Fruit fly (Drosophila melanogaster) whole organism, prepupa: Measurements from ENCODE around the gene CG33796.

Experiments used
- CG10631 ChIP-seq: fragments of 200-800 bp; sonication (Bioruptor generic); optimal IDR thresholded peaks from 2 replicates; lab custom pipeline; 2016; ENCODE audit warnings: missing biosample characterization, missing genetic modification characterization
- CG10669 ChIP-seq: fragments of 200-800 bp; sonication (Bioruptor generic); optimal IDR thresholded peaks from 3 replicates; lab custom pipeline; 2018; ENCODE audit warnings: missing biosample characterization, mild to moderate bottlenecking, missing genetic modification characterization, moderate library complexity
- CG11294 ChIP-seq: fragments of 200-800 bp; sonication (Bioruptor generic); IDR thresholded peaks from 2 replicates; pipeline ENCODE4 v1.3.6; 2022; ENCODE audit warnings: missing biosample characterization, missing genetic modification characterization
- CG11762 ChIP-seq: fragments of 200-800 bp; sonication (Bioruptor generic); optimal IDR thresholded peaks from 3 replicates; lab custom pipeline; 2016; ENCODE audit warnings: missing biosample characterization, missing genetic modification characterization; ENCODE audit not compliant: insufficient read depth
- CG15336 ChIP-seq: fragments of 200-800 bp; sonication (Bioruptor generic); IDR thresholded peaks from 2 replicates; pipeline ENCODE4 v1.3.6; 2022; ENCODE audit warnings: missing biosample characterization, missing genetic modification characterization
- CG1621 ChIP-seq: fragments of 200-800 bp; sonication (Bioruptor generic); optimal IDR thresholded peaks from 3 replicates; lab custom pipeline; 2018; ENCODE audit warnings: missing biosample characterization, mild to moderate bottlenecking, missing genetic modification characterization
- CG16779 ChIP-seq: fragments of 200-800 bp; sonication (Bioruptor generic); optimal IDR thresholded peaks from 3 replicates; lab custom pipeline; 2017; ENCODE audit warnings: missing biosample characterization, mild to moderate bottlenecking, missing genetic modification characterization
- CG31627 ChIP-seq: fragments of 200-800 bp; sonication (Bioruptor generic); optimal IDR thresholded peaks from 3 replicates; lab custom pipeline; 2016; ENCODE audit warnings: missing biosample characterization, missing genetic modification characterization
- CG32006 ChIP-seq: fragments of 200-800 bp; sonication (Bioruptor generic); optimal IDR thresholded peaks from 3 replicates; lab custom pipeline; 2017; ENCODE audit warnings: missing biosample characterization, mild to moderate bottlenecking, missing genetic modification characterization
- CG34406 ChIP-seq: fragments of 200-800 bp; sonication (Bioruptor generic); optimal IDR thresholded peaks from 3 replicates; lab custom pipeline; 2016; ENCODE audit warnings: missing biosample characterization, missing genetic modification characterization
- CG6163 ChIP-seq: fragments of 200-800 bp; sonication (Bioruptor generic); IDR thresholded peaks from 3 replicates; pipeline ENCODE4 v1.3.6; 2022; ENCODE audit warnings: missing biosample characterization, missing genetic modification characterization
- CG6808 ChIP-seq: fragments of 200-800 bp; sonication (Bioruptor generic); optimal IDR thresholded peaks from 3 replicates; lab custom pipeline; 2017; ENCODE audit warnings: missing biosample characterization, missing genetic modification characterization, mild to moderate bottlenecking, moderate library complexity, missing genetic modification reagents
- CG7368 ChIP-seq: fragments of 200-800 bp; sonication (Bioruptor generic); optimal IDR thresholded peaks from 3 replicates; lab custom pipeline; 2016; ENCODE audit warnings: missing biosample characterization, missing genetic modification characterization
- CG9139 ChIP-seq: fragments of 200-800 bp; sonication (Bioruptor generic); optimal IDR thresholded peaks from 3 replicates; lab custom pipeline; 2017; ENCODE audit warnings: missing biosample characterization, mild to moderate bottlenecking, missing genetic modification characterization
- Eip78C ChIP-seq: fragments of 200-800 bp; sonication (Bioruptor generic); peaks from one replicate; lab custom pipeline; 2016; ENCODE audit warnings: missing biosample characterization, missing genetic modification characterization
- Eip93F ChIP-seq: fragments of 200-800 bp; sonication (Bioruptor generic); optimal IDR thresholded peaks from 2 replicates; lab custom pipeline; 2016; ENCODE audit warnings: missing biosample characterization, mild to moderate bottlenecking, missing genetic modification characterization
- Ets21C ChIP-seq: fragments of 200-800 bp; sonication (Bioruptor generic); optimal IDR thresholded peaks from 3 replicates; lab custom pipeline; 2016; ENCODE audit warnings: missing biosample characterization, missing genetic modification characterization
- Ets96B ChIP-seq: fragments of 200-800 bp; optimal IDR thresholded peaks from 2 replicates; lab custom pipeline; 2019; ENCODE audit warnings: missing biosample characterization, mild to moderate bottlenecking, missing genetic modification characterization, moderate library complexity
- Gug ChIP-seq: fragments of 200-800 bp; sonication (Bioruptor generic); IDR thresholded peaks from 2 replicates; pipeline ENCODE4 v1.3.6; 2022; ENCODE audit warnings: missing biosample characterization, missing genetic modification characterization
- Hr38 ChIP-seq: sonication (Bioruptor generic); optimal IDR thresholded peaks from 2 replicates; lab custom pipeline; 2016; ENCODE audit warnings: missing biosample characterization, missing genetic modification characterization
- Hr39 ChIP-seq: fragments of 200-800 bp; sonication (Bioruptor generic); optimal IDR thresholded peaks from 2 replicates; lab custom pipeline; 2016; ENCODE audit warnings: missing biosample characterization, missing genetic modification characterization
- Hr4 ChIP-seq: fragments of 200-800 bp; sonication (Bioruptor generic); optimal IDR thresholded peaks from 3 replicates; lab custom pipeline; 2016; ENCODE audit warnings: missing biosample characterization, missing genetic modification characterization
- Lpt ChIP-seq: fragments of 200-800 bp; sonication (Bioruptor generic); optimal IDR thresholded peaks from 3 replicates; lab custom pipeline; 2016; ENCODE audit warnings: missing biosample characterization, missing genetic modification characterization
- Met ChIP-seq: fragments of 200-800 bp; sonication (Bioruptor generic); optimal IDR thresholded peaks from 3 replicates; lab custom pipeline; 2016; ENCODE audit warnings: missing biosample characterization, missing genetic modification characterization
- OdsH ChIP-seq: fragments of 200-800 bp; sonication (Bioruptor generic); optimal IDR thresholded peaks from 3 replicates; lab custom pipeline; 2016; ENCODE audit warnings: missing biosample characterization, missing genetic modification characterization
- Smox ChIP-seq: fragments of 200-800 bp; sonication (Bioruptor generic); optimal IDR thresholded peaks from 3 replicates; lab custom pipeline; 2016; ENCODE audit warnings: missing biosample characterization, missing genetic modification characterization
- Sox102F ChIP-seq: fragments of 200-800 bp; sonication (Bioruptor generic); optimal IDR thresholded peaks from 2 replicates; lab custom pipeline; 2016; ENCODE audit warnings: missing biosample characterization, mild to moderate bottlenecking, missing genetic modification characterization
- Sox14 ChIP-seq: fragments of 200-800 bp; sonication (Bioruptor generic); optimal IDR thresholded peaks from 3 replicates; lab custom pipeline; 2016; ENCODE audit warnings: missing biosample characterization, missing genetic modification characterization
- Sox15 ChIP-seq: fragments of 200-800 bp; sonication (Bioruptor generic); optimal IDR thresholded peaks from 3 replicates; lab custom pipeline; 2016; ENCODE audit warnings: missing biosample characterization, missing genetic modification characterization
- acj6 ChIP-seq: fragments of 200-800 bp; sonication (Bioruptor generic); optimal IDR thresholded peaks from 3 replicates; lab custom pipeline; 2016; ENCODE audit warnings: missing biosample characterization, missing genetic modification characterization
- dac ChIP-seq: fragments of 200-800 bp; sonication (Bioruptor generic); optimal IDR thresholded peaks from 2 replicates; lab custom pipeline; 2017; ENCODE audit warnings: missing biosample characterization, mild to moderate bottlenecking, missing genetic modification characterization
- eg ChIP-seq: fragments of 200-800 bp; sonication (Bioruptor generic); IDR thresholded peaks from 3 replicates; pipeline ENCODE4 v1.3.6; 2022; ENCODE audit warnings: missing biosample characterization, missing genetic modification characterization
- esn ChIP-seq: fragments of 200-800 bp; sonication (Bioruptor generic); optimal IDR thresholded peaks from 2 replicates; lab custom pipeline; 2016; ENCODE audit warnings: missing biosample characterization, mild to moderate bottlenecking, missing genetic modification characterization, moderate library complexity
- fd59A ChIP-seq: fragments of 200-800 bp; sonication (Bioruptor generic); optimal IDR thresholded peaks from 2 replicates; lab custom pipeline; 2017; ENCODE audit warnings: missing biosample characterization, mild to moderate bottlenecking, missing genetic modification characterization, missing genetic modification reagents
- fd85E ChIP-seq: fragments of 200-800 bp; sonication (Bioruptor generic); optimal IDR thresholded peaks from 3 replicates; lab custom pipeline; 2016; ENCODE audit warnings: missing biosample characterization, missing genetic modification characterization
- fkh ChIP-seq: fragments of 200-800 bp; sonication (Bioruptor generic); optimal IDR thresholded peaks from 3 replicates; lab custom pipeline; 2017; ENCODE audit warnings: missing biosample characterization, mild to moderate bottlenecking, missing genetic modification characterization, moderate library complexity
- lz ChIP-seq: fragments of 200-800 bp; sonication (Bioruptor generic); optimal IDR thresholded peaks from 3 replicates; lab custom pipeline; 2016; ENCODE audit warnings: missing biosample characterization, missing genetic modification characterization
- net ChIP-seq: fragments of 200-800 bp; sonication (Bioruptor generic); optimal IDR thresholded peaks from 3 replicates; lab custom pipeline; 2016; ENCODE audit warnings: missing biosample characterization, missing genetic modification characterization
- pdm3 ChIP-seq: fragments of 200-800 bp; sonication (Bioruptor generic); optimal IDR thresholded peaks from 3 replicates; lab custom pipeline; 2016; ENCODE audit warnings: missing biosample characterization, missing genetic modification characterization
- salr ChIP-seq, 2 experiments: fragments of 200-800 bp; sonication (Bioruptor generic); optimal IDR thresholded peaks; 3 replicates each; lab custom pipeline; 2016 to 2018; ENCODE audit warnings: missing biosample characterization in 2 of 2, missing genetic modification characterization in 2 of 2, mild to moderate bottlenecking in 1 of 2
- spab ChIP-seq: fragments of 200-800 bp; sonication (Bioruptor generic); optimal IDR thresholded peaks from 2 replicates; lab custom pipeline; 2017; ENCODE audit warnings: missing biosample characterization, mild to moderate bottlenecking, missing genetic modification characterization, missing genetic modification reagents
- ss ChIP-seq, 2 experiments: fragments of 200-800 bp; sonication (Bioruptor generic); optimal IDR thresholded peaks; 2 replicates in 1 of 2; 3 replicates in 1 of 2; lab custom pipeline; 2017 to 2018; ENCODE audit warnings: mild to moderate bottlenecking in 2 of 2, missing biosample characterization in 2 of 2, missing genetic modification characterization in 2 of 2, moderate library complexity in 1 of 2
- svp ChIP-seq: fragments of 200-800 bp; sonication (Bioruptor generic); peaks from one replicate; lab custom pipeline; 2016; ENCODE audit warnings: missing biosample characterization, missing genetic modification characterization
- topi ChIP-seq: fragments of 200-800 bp; sonication (Bioruptor generic); optimal IDR thresholded peaks from 3 replicates; lab custom pipeline; 2016; ENCODE audit warnings: missing biosample characterization, missing genetic modification characterization
- vri ChIP-seq: fragments of 200-800 bp; sonication (Bioruptor generic); optimal IDR thresholded peaks from 3 replicates; lab custom pipeline; 2016; ENCODE audit warnings: missing biosample characterization, mild to moderate bottlenecking, missing genetic modification characterization

CG33796 gene

dm6 chr3L:16150850-16151515, 18.9 kb downstream of the CG33796 start:
- TF ChIP-seq Ets96B (tag; lab: Kevin White, UChicago), result no peak
- no peak for TF ChIP-seq ss (GFP tag; optimal IDR thresholded peaks at IDR 0.05; lab: Kevin White, UChicago)
- no peak for TF ChIP-seq CG11762
- peak; percentile 15 for TF ChIP-seq Sox102F (GFP tag; lab: Kevin White, UChicago)
- peak; percentile 18 for TF ChIP-seq esn (GFP tag; lab: Kevin White, UChicago)
- peak; percentile 8 for TF ChIP-seq topi (GFP tag; lab: Kevin White, UChicago)
- TF ChIP-seq vri (GFP tag; lab: Kevin White, UChicago), result peak; percentile 6
- TF ChIP-seq Eip93F (GFP tag; lab: Kevin White, UChicago), result peak; percentile 20
- no peak for TF ChIP-seq CG34406 (GFP tag; lab: Kevin White, UChicago)
- TF ChIP-seq CG16779 (tag; lab: Kevin White, UChicago), result no peak
- TF ChIP-seq Eip78C, result peak; percentile 72
- TF ChIP-seq Met, result peak; percentile 21
- peak; percentile 71 for TF ChIP-seq svp
- peak; percentile 43 for TF ChIP-seq Sox14 (GFP tag; lab: Kevin White, UChicago)
- no peak for TF ChIP-seq CG15336 (GFP tag; lab: Robert Waterston, UW)

DNA sequence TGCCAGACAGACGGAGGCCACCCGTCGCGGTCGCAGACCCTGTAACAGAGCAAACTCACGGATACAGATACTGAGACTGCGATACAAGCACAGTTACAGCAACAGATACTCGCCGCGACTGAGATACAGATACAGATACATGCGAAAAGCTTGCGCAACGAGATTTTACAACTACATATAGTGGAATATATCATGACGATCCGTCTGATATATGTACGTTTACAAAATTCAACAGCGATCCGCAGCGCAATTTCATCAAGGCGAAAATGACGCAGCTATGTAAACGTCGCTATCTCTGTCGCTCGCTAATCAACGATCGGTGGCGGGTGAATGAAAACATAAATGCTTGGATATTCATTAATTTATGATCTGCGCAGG, 19.8 kb downstream of the CG33796 start:
- TF ChIP-seq Ets21C (GFP tag; lab: Kevin White, UChicago), result no peak
- TF ChIP-seq Eip78C, result peak; percentile 15
- peak; percentile 57 for TF ChIP-seq vri (GFP tag; lab: Kevin White, UChicago)
- TF ChIP-seq dac (GFP tag; lab: Kevin White, UChicago), result no peak
- no peak for TF ChIP-seq CG10669 (GFP tag; lab: Kevin White, UChicago)
- TF ChIP-seq CG6163 (GFP tag; lab: Robert Waterston, UW), result 0 out of 3 replicates have a peak, but pooled peaks have one; percentile 33
- TF ChIP-seq CG9139 (GFP tag; lab: Kevin White, UChicago), result no peak
- TF ChIP-seq CG6808 (GFP tag; lab: Kevin White, UChicago), result no peak
- no peak for TF ChIP-seq CG7368 (GFP tag; lab: Kevin White, UChicago)
- no peak for TF ChIP-seq acj6 (GFP tag; lab: Kevin White, UChicago)
- no peak for TF ChIP-seq fd59A
- no peak for TF ChIP-seq eg (GFP tag; lab: Robert Waterston, UW)
- no peak for TF ChIP-seq CG10631
- no peak for TF ChIP-seq CG32006 (GFP tag; lab: Kevin White, UChicago)
- no peak for TF ChIP-seq CG31627 (GFP tag; lab: Kevin White, UChicago)
- TF ChIP-seq Gug (GFP tag; lab: Robert Waterston, UW), result no peak
- TF ChIP-seq CG11294 (GFP tag; lab: Robert Waterston, UW), result 0 out of 2 replicates have a peak, but pooled peaks have one; percentile 5
- no peak for TF ChIP-seq esn (GFP tag; lab: Kevin White, UChicago)
- TF ChIP-seq pdm3 (GFP tag; lab: Kevin White, UChicago), result no peak
- peak; percentile 59 for TF ChIP-seq fkh (GFP tag; lab: Kevin White, UChicago)
- no peak for TF ChIP-seq ss (GFP tag; optimal IDR thresholded peaks at IDR 0.05; lab: Kevin White, UChicago)
- no peak for TF ChIP-seq Hr38
- TF ChIP-seq, all 60 proteins: peak for 5

dm6 chr3L:16149418-16150160, 20.3 kb downstream of the CG33796 start:
- TF ChIP-seq spab (GFP tag; lab: Kevin White, UChicago) (no peak), lz (GFP tag; lab: Kevin White, UChicago) (peak; percentile 43), OdsH (GFP tag; lab: Kevin White, UChicago) (peak; percentile 24), CG16779 (tag; lab: Kevin White, UChicago) (no peak), Eip78C (peak; percentile 83), Smox (no peak), CG15336 (GFP tag; lab: Robert Waterston, UW) (no peak), CG1621 (tag; lab: Kevin White, UChicago) (peak; percentile 56), salr (GFP tag; optimal IDR thresholded peaks at IDR 0.05; lab: Kevin White, UChicago) (peak in 1 of 2 experiments; percentile 16), net (GFP tag; lab: Kevin White, UChicago) (peak; percentile 32), Lpt (GFP tag; lab: Kevin White, UChicago) (no peak), fd85E (GFP tag; lab: Kevin White, UChicago) (no peak), Ets96B (tag; lab: Kevin White, UChicago) (peak; percentile 22), CG31627 (GFP tag; lab: Kevin White, UChicago) (no peak), Hr39 (GFP tag; lab: Kevin White, UChicago) (peak; percentile 23), CG32006 (GFP tag; lab: Kevin White, UChicago) (peak; percentile 52), Hr4 (GFP tag; lab: Kevin White, UChicago) (peak; percentile 45), Sox15 (GFP tag; lab: Kevin White, UChicago) (no peak), Eip93F (GFP tag; lab: Kevin White, UChicago) (peak; percentile 58), CG9139 (GFP tag; lab: Kevin White, UChicago) (no peak), Sox102F (GFP tag; lab: Kevin White, UChicago) (no peak), CG10669 (GFP tag; lab: Kevin White, UChicago) (peak; percentile 24)
